Worm (Caenorhabditis elegans) whole organism, L4 larva: ENCODE measurements around the gene T19B10.2.

Experiments
- F26F4.8 ChIP-seq: fragments of 200-800 bp; sonication (Bioruptor generic); conservative IDR thresholded peaks from 2 replicates; pipeline ENCODE4 v1.3.6; 2022; ENCODE audit warnings: missing genetic modification characterization, missing compliant biosample characterization
- F37D6.2 ChIP-seq: sonication (generic microtip); optimal IDR thresholded peaks from 2 replicates; lab custom pipeline; 2016; ENCODE audit warnings: mild to moderate bottlenecking, missing genetic modification characterization, missing compliant biosample characterization
- F49E8.2 ChIP-seq: sonication (generic microtip); optimal IDR thresholded peaks from 2 replicates; lab custom pipeline; 2016; ENCODE audit warnings: missing compliant biosample characterization, mild to moderate bottlenecking, missing genetic modification characterization, borderline replicate concordance
- T20F7.1 ChIP-seq: fragments of 200-800 bp; sonication (Bioruptor generic); optimal IDR thresholded peaks from 2 replicates; lab custom pipeline; 2018; ENCODE audit warnings: mild to moderate bottlenecking, missing genetic modification characterization, missing compliant biosample characterization
- Y48G9A.11 ChIP-seq: fragments of 200-800 bp; sonication (Bioruptor generic); IDR thresholded peaks from 2 replicates; pipeline ENCODE4 v1.3.6; 2022; ENCODE audit warnings: missing genetic modification reagents, missing genetic modification characterization, missing compliant biosample characterization
- aha-1 ChIP-seq: fragments of 150-350 bp; peaks from one replicate; lab custom pipeline; 2014; ENCODE audit warnings: missing biosample characterization, missing genetic modification characterization
- ama-1 ChIP-seq: fragments of 150-350 bp; optimal IDR thresholded peaks from 2 replicates; lab custom pipeline; 2014; ENCODE audit warnings: inconsistent platforms, mixed read lengths
- arid-1 ChIP-seq: fragments of 200-800 bp; sonication (Bioruptor generic); conservative IDR thresholded peaks from 2 replicates; pipeline ENCODE4 v1.3.6; 2022; ENCODE audit warnings: missing genetic modification reagents, missing genetic modification characterization, missing compliant biosample characterization
- ceh-20 ChIP-seq: fragments of 200-800 bp; sonication (Bioruptor generic); IDR thresholded peaks from 2 replicates; pipeline ENCODE4 v1.3.6; 2022; ENCODE audit warnings: missing genetic modification reagents, missing genetic modification characterization, missing compliant biosample characterization
- ceh-28 ChIP-seq: fragments of 150-350 bp; optimal IDR thresholded peaks from 2 replicates; lab custom pipeline; 2014; ENCODE audit warnings: missing biosample characterization, missing genetic modification reagents, missing genetic modification characterization
- ceh-44 ChIP-seq: fragments of 200-800 bp; sonication (Bioruptor generic); IDR thresholded peaks from 2 replicates; pipeline ENCODE4 v1.3.6; 2022; ENCODE audit warnings: missing genetic modification reagents, missing genetic modification characterization, missing compliant biosample characterization
- ceh-62 ChIP-seq: sonication (generic microtip); optimal IDR thresholded peaks from 2 replicates; lab custom pipeline; 2017; ENCODE audit warnings: missing biosample characterization, missing genetic modification characterization
- ces-1 ChIP-seq: fragments of 150-350 bp; sonication (generic microtip); optimal IDR thresholded peaks from 4 replicates; lab custom pipeline; 2014; ENCODE audit warnings: missing biosample characterization, missing genetic modification reagents, missing genetic modification characterization
- cey-2 ChIP-seq: sonication (generic microtip); optimal IDR thresholded peaks from 3 replicates; lab custom pipeline; 2017; ENCODE audit warnings: missing genetic modification characterization, mild to moderate bottlenecking, missing compliant biosample characterization, antibody characterized with exemption, borderline replicate concordance; ENCODE audit not compliant: insufficient read depth
- daf-19 ChIP-seq: fragments of 200-800 bp; sonication (Bioruptor generic); conservative IDR thresholded peaks from 2 replicates; pipeline ENCODE4 v1.3.6; 2022; ENCODE audit warnings: missing genetic modification characterization, missing compliant biosample characterization
- duxl-1 ChIP-seq: sonication (generic microtip); optimal IDR thresholded peaks from 2 replicates; lab custom pipeline; 2016; ENCODE audit warnings: mild to moderate bottlenecking, missing genetic modification characterization, moderate library complexity, missing compliant biosample characterization; ENCODE audit not compliant: poor library complexity
- dve-1 ChIP-seq: sonication (generic microtip); optimal IDR thresholded peaks from 2 replicates; lab custom pipeline; 2017; ENCODE audit warnings: antibody characterized with exemption, mild to moderate bottlenecking, missing genetic modification characterization, missing compliant biosample characterization; ENCODE audit not compliant: insufficient read depth
- egl-27 ChIP-seq: sonication (generic microtip); optimal IDR thresholded peaks from 3 replicates; lab custom pipeline; 2017; ENCODE audit warnings: missing biosample characterization, missing genetic modification reagents, missing genetic modification characterization
- egl-43 ChIP-seq: fragments of 200-800 bp; sonication (Bioruptor generic); IDR thresholded peaks from 2 replicates; pipeline ENCODE4 v1.3.6; 2022; ENCODE audit warnings: missing genetic modification reagents, missing genetic modification characterization, missing compliant biosample characterization
- fkh-10 ChIP-seq: fragments of 150-350 bp; optimal IDR thresholded peaks from 2 replicates; lab custom pipeline; 2014; ENCODE audit warnings: missing biosample characterization, missing genetic modification reagents, missing genetic modification characterization
- fos-1 ChIP-seq: fragments of 150-350 bp; optimal IDR thresholded peaks from 2 replicates; lab custom pipeline; 2014; ENCODE audit warnings: missing biosample characterization, missing genetic modification characterization
- gei-8 ChIP-seq: fragments of 200-800 bp; sonication (Bioruptor generic); optimal IDR thresholded peaks from 2 replicates; lab custom pipeline; 2018; ENCODE audit warnings: mild to moderate bottlenecking, missing genetic modification characterization, missing compliant biosample characterization
- hif-1 ChIP-seq, 2 experiments: sonication (generic microtip); optimal IDR thresholded peaks; 2 replicates each; lab custom pipeline; 2016 to 2017; ENCODE audit warnings: missing compliant biosample characterization in 2 of 2, missing genetic modification characterization in 2 of 2, missing genetic modification reagents in 2 of 2, missing genotype in 2 of 2, mild to moderate bottlenecking in 1 of 2
- hlh-11 ChIP-seq: fragments of 200-800 bp; sonication (Bioruptor generic); optimal IDR thresholded peaks from 2 replicates; lab custom pipeline; 2018; ENCODE audit warnings: mild to moderate bottlenecking, missing genetic modification characterization, missing compliant biosample characterization
- jun-1 ChIP-seq: fragments of 150-350 bp; optimal IDR thresholded peaks from 2 replicates; lab custom pipeline; 2014; ENCODE audit warnings: missing biosample characterization, missing genetic modification reagents, missing genetic modification characterization
- lim-7 ChIP-seq: fragments of 200-800 bp; sonication (Bioruptor generic); IDR thresholded peaks from 2 replicates; pipeline ENCODE4 v1.3.6; 2022; ENCODE audit warnings: missing genetic modification characterization, missing compliant biosample characterization
- lin-13 ChIP-seq: fragments of 150-350 bp; optimal IDR thresholded peaks from 2 replicates; lab custom pipeline; 2014; ENCODE audit warnings: missing biosample characterization, missing genetic modification reagents, missing genetic modification characterization
- lin-38 ChIP-seq: fragments of 200-800 bp; sonication (Bioruptor generic); IDR thresholded peaks from 2 replicates; pipeline ENCODE4 v1.3.6; 2022; ENCODE audit warnings: missing genetic modification reagents, missing genetic modification characterization, missing compliant biosample characterization
- lin-39 ChIP-seq: fragments of 150-350 bp; optimal IDR thresholded peaks from 2 replicates; lab custom pipeline; 2014; ENCODE audit warnings: missing biosample characterization, missing genetic modification reagents, missing genetic modification characterization
- lir-3 ChIP-seq: sonication (generic microtip); optimal IDR thresholded peaks from 2 replicates; lab custom pipeline; 2016; ENCODE audit warnings: mild to moderate bottlenecking, missing genetic modification characterization, missing compliant biosample characterization
- lsy-2 ChIP-seq, 2 experiments: fragments of 150-350 bp in 1 of 2; sonication (generic microtip) in 1 of 2; optimal IDR thresholded peaks; 2 replicates each; lab custom pipeline; 2014 to 2017; ENCODE audit warnings: missing biosample characterization in 2 of 2, missing genetic modification characterization in 2 of 2
- mdl-1 ChIP-seq, 2 experiments: fragments of 150-350 bp in 1 of 2; sonication (generic microtip) in 1 of 2; optimal IDR thresholded peaks; 2 replicates each; lab custom pipeline; 2014 to 2017; ENCODE audit warnings: missing biosample characterization in 2 of 2, missing genetic modification characterization in 2 of 2
- nhr-102 ChIP-seq: sonication (generic microtip); optimal IDR thresholded peaks from 2 replicates; lab custom pipeline; 2016; ENCODE audit warnings: mild to moderate bottlenecking, missing genetic modification characterization, moderate library complexity, missing compliant biosample characterization
- nhr-11 ChIP-seq: fragments of 150-350 bp; optimal IDR thresholded peaks from 2 replicates; lab custom pipeline; 2014; ENCODE audit warnings: missing biosample characterization, missing genetic modification characterization
- nhr-25 ChIP-seq: sonication (generic microtip); optimal IDR thresholded peaks from 2 replicates; lab custom pipeline; 2017; ENCODE audit warnings: missing genetic modification characterization, mild to moderate bottlenecking, missing compliant biosample characterization, antibody characterized with exemption, moderate library complexity, borderline replicate concordance; ENCODE audit not compliant: insufficient read depth
- nhr-28 ChIP-seq: fragments of 150-350 bp; optimal IDR thresholded peaks from 2 replicates; lab custom pipeline; 2014; ENCODE audit warnings: missing biosample characterization, missing genetic modification characterization
- nhr-41 ChIP-seq: fragments of 200-800 bp; sonication (Bioruptor generic); IDR thresholded peaks from 2 replicates; pipeline ENCODE4 v1.3.6; 2022; ENCODE audit warnings: missing genetic modification reagents, missing genetic modification characterization, missing compliant biosample characterization
- nhr-6 ChIP-seq: fragments of 150-350 bp; optimal IDR thresholded peaks from 2 replicates; lab custom pipeline; 2014; ENCODE audit warnings: missing biosample characterization, missing genetic modification characterization
- pha-4 ChIP-seq, 2 experiments: fragments of 150-350 bp in 1 of 2; fragments of 200-800 bp in 1 of 2; sonication (Bioruptor generic) in 1 of 2; IDR thresholded peaks in 1 of 2; optimal IDR thresholded peaks in 1 of 2; 2 replicates each; pipeline versions ENCODE4 v1.3.6 to Lab custom; 2014 to 2022; ENCODE audit warnings: missing genetic modification characterization in 2 of 2, missing genetic modification reagents in 2 of 2, missing biosample characterization in 1 of 2, missing compliant biosample characterization in 1 of 2
- rbr-2 ChIP-seq: sonication (generic microtip); optimal IDR thresholded peaks from 2 replicates; lab custom pipeline; 2016; ENCODE audit warnings: missing genotype, missing genetic modification characterization, missing compliant biosample characterization
- spr-1 ChIP-seq: sonication (generic microtip); optimal IDR thresholded peaks from 2 replicates; lab custom pipeline; 2016; ENCODE audit warnings: mild to moderate bottlenecking, missing genetic modification characterization, missing compliant biosample characterization
- unc-130 ChIP-seq: sonication (generic microtip); optimal IDR thresholded peaks from 2 replicates; lab custom pipeline; 2016; ENCODE audit warnings: missing genetic modification reagents, missing genetic modification characterization, missing compliant biosample characterization
- vab-7 ChIP-seq: fragments of 200-800 bp; sonication (Bioruptor generic); IDR thresholded peaks from 2 replicates; pipeline ENCODE4 v1.3.6; 2022; ENCODE audit warnings: missing genetic modification reagents, missing genetic modification characterization, missing compliant biosample characterization
- zfp-2 ChIP-seq: sonication (generic microtip); optimal IDR thresholded peaks from 2 replicates; lab custom pipeline; 2016; ENCODE audit warnings: mild to moderate bottlenecking, missing genetic modification characterization, missing compliant biosample characterization
- zip-2 ChIP-seq: fragments of 150-350 bp; optimal IDR thresholded peaks from 2 replicates; lab custom pipeline; 2014; ENCODE audit warnings: missing biosample characterization, missing genetic modification characterization
- ztf-7 ChIP-seq: fragments of 150-350 bp; optimal IDR thresholded peaks from 2 replicates; lab custom pipeline; 2014; ENCODE audit warnings: missing biosample characterization, missing genetic modification characterization

T19B10.2 gene

DNA sequence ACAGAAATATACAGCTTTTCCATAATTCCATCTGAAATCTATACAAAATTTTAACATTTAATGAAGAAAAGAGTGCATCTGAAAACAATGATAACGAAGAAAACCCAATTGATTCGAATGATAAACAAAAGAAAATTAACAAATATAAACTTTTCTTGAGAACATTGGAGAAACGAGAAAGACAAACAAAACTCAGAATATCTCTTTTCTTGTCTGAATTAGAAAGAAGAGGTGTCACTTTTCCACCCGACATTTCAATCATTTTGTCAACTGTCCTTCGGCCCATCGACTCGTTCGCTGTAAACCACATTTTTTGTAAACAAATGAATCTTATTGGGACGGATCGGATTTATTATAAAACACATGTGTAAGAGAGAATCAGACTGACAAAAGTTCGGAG lies 4.9 kb downstream of the T19B10.2 start, which contains the start of gene bgal-1 (continued):
- TF ChIP-seq vab-7 (no peak), aha-1 (tag; lab: Kevin White, UChicago) (no peak), ceh-62 (tag; lab: Kevin White, UChicago) (no peak), zip-2 (tag; lab: Kevin White, UChicago) (no peak), gei-8 (GFP tag; lab: Kevin White, UChicago) (no peak), jun-1 (tag; lab: Kevin White, UChicago) (no peak), ceh-28 (tag; lab: Kevin White, UChicago) (no peak)

ce11 chrV:11228653-11229173 lies 7.6 kb downstream of the T19B10.2 start, which contains the start of gene pqn-70:
TSS of gene pqn-70 (minus strand) at chrV:11228703.
- TF ChIP-seq jun-1 (tag; lab: Kevin White, UChicago) (peak; percentile 11), lim-7 (GFP tag; lab: Robert Waterston, UW) (no peak), lin-38 (GFP tag; lab: Robert Waterston, UW) (no peak; the same call in 1 of the 2 replicates), lin-13 (peak; percentile 75), nhr-28 (tag; lab: Kevin White, UChicago) (peak; percentile 83), unc-130 (GFP tag; lab: Kevin White, UChicago) (peak; percentile 65), lin-39 (tag; lab: Kevin White, UChicago) (no peak), nhr-102 (peak; percentile 37), dve-1 (tag; lab: Kevin White, UChicago) (peak; percentile 92), ceh-44 (GFP tag; lab: Robert Waterston, UW) (peak; percentile 65; the same call in 1 of the 2 replicates), rbr-2 (tag; lab: Kevin White, UChicago) (peak; percentile 79), nhr-11 (tag; lab: Kevin White, UChicago) (peak; percentile 77), spr-1 (peak; percentile 59), hif-1 (tag; optimal IDR thresholded peaks at IDR 0.05; lab: Kevin White, UChicago) (peak in 1 of 2 experiments; percentile 81), cey-2 (no peak), ces-1 (peak; percentile 35), egl-27 (no peak), hlh-11 (tag; lab: Kevin White, UChicago) (peak; percentile 92), fkh-10 (peak; percentile 72), egl-43 (GFP tag; lab: Robert Waterston, UW) (peak; percentile 67; the same call in 1 of the 2 replicates), mdl-1 (tag; optimal IDR thresholded peaks at IDR 0.05; lab: Kevin White, UChicago) (peak; percentile 16 to 73), lsy-2 (tag; optimal IDR thresholded peaks at IDR 0.05; lab: Kevin White, UChicago) (peak; percentile 71 to 91), F37D6.2 (tag; lab: Kevin White, UChicago) (peak; percentile 49), zfp-2 (tag; lab: Kevin White, UChicago) (no peak), ceh-20 (peak; percentile 55; the same call in 1 of the 2 replicates), lir-3 (tag; lab: Kevin White, UChicago) (no peak), fos-1 (tag; lab: Kevin White, UChicago) (no peak), ceh-28 (tag; lab: Kevin White, UChicago) (peak; percentile 76), nhr-6 (tag; lab: Kevin White, UChicago) (peak; percentile 76), daf-19 (GFP tag; lab: Robert Waterston, UW) (no peak), Y48G9A.11 (GFP tag; lab: Robert Waterston, UW) (no peak), zip-2 (tag; lab: Kevin White, UChicago) (peak; percentile 36), arid-1 (GFP tag; lab: Robert Waterston, UW) (peak; percentile 81), F49E8.2 (no peak), ztf-7 (tag; lab: Kevin White, UChicago) (peak; percentile 39), ama-1 (lab: Kevin White, UChicago) (peak; percentile 74), nhr-41 (GFP tag; lab: Robert Waterston, UW) (no peak), pha-4 (GFP tag; IDR thresholded peaks at IDR 0.05; lab: Robert Waterston, UW) (peak; percentile 44; the same call in 1 of the 2 replicates), pha-4 (tag; optimal IDR thresholded peaks at IDR 0.05; lab: Kevin White, UChicago) (no peak), duxl-1 (tag; lab: Kevin White, UChicago) (peak; percentile 53), F26F4.8 (GFP tag; lab: Robert Waterston, UW) (no peak), T20F7.1 (GFP tag; lab: Kevin White, UChicago) (peak; percentile 60), nhr-25 (tag; lab: Kevin White, UChicago) (peak; percentile 54)
